Worm (Caenorhabditis elegans) whole organism, young adult: ENCODE data around the gene mrps-34.

ENCODE experiments used
- F22D6.2 ChIP-seq: sonication (generic microtip); optimal IDR thresholded peaks from 2 replicates; lab custom pipeline; 2016; ENCODE audit warnings: mild to moderate bottlenecking, missing genetic modification characterization, missing compliant biosample characterization
- F39B2.1 ChIP-seq: fragments of 200-800 bp; sonication (Bioruptor generic); IDR thresholded peaks from 2 replicates; pipeline ENCODE4 v1.3.6; 2022; ENCODE audit warnings: missing genetic modification reagents, missing genetic modification characterization, missing compliant biosample characterization
- F49E8.2 ChIP-seq: sonication (generic microtip); optimal IDR thresholded peaks from 3 replicates; lab custom pipeline; 2017; ENCODE audit warnings: missing genetic modification characterization, mild to moderate bottlenecking, missing compliant biosample characterization, antibody characterized with exemption, moderate library complexity; ENCODE audit not compliant: insufficient read depth
- F57C9.4 ChIP-seq: sonication (generic microtip); optimal IDR thresholded peaks from 2 replicates; lab custom pipeline; 2017; ENCODE audit warnings: mild to moderate bottlenecking, missing genetic modification characterization, missing compliant biosample characterization
- T26A5.8 ChIP-seq: sonication (generic microtip); optimal IDR thresholded peaks from 2 replicates; lab custom pipeline; 2016; ENCODE audit warnings: missing genetic modification characterization, missing compliant biosample characterization
- ZK185.1 ChIP-seq: sonication (generic microtip); optimal IDR thresholded peaks from 2 replicates; lab custom pipeline; 2016; ENCODE audit warnings: mild to moderate bottlenecking, missing genetic modification characterization, missing compliant biosample characterization; ENCODE audit not compliant: poor library complexity, severe bottlenecking
- atf-7 ChIP-seq: sonication (generic microtip); optimal IDR thresholded peaks from 2 replicates; lab custom pipeline; 2017; ENCODE audit warnings: mild to moderate bottlenecking, missing genetic modification characterization, missing compliant biosample characterization
- hmg-1.2 ChIP-seq: fragments of 200-800 bp; sonication (Bioruptor generic); IDR thresholded peaks from 2 replicates; pipeline ENCODE4 v1.3.6; 2022; ENCODE audit warnings: missing genetic modification reagents, missing genetic modification characterization, missing compliant biosample characterization
- lin-26 ChIP-seq: fragments of 200-800 bp; sonication (Bioruptor generic); IDR thresholded peaks from 2 replicates; pipeline ENCODE4 v1.3.6; 2022; ENCODE audit warnings: missing genetic modification reagents, missing genetic modification characterization, missing compliant biosample characterization
- lsl-1 ChIP-seq: fragments of 200-800 bp; sonication (Bioruptor generic); optimal IDR thresholded peaks from 2 replicates; lab custom pipeline; 2018; ENCODE audit warnings: mild to moderate bottlenecking, missing genetic modification characterization, moderate library complexity, missing compliant biosample characterization
- nhr-120 ChIP-seq: fragments of 200-800 bp; sonication (Bioruptor generic); IDR thresholded peaks from 2 replicates; pipeline ENCODE4 v1.3.6; 2022; ENCODE audit warnings: missing genetic modification characterization, missing compliant biosample characterization
- nhr-80 ChIP-seq: sonication (generic microtip); optimal IDR thresholded peaks from 2 replicates; lab custom pipeline; 2016; ENCODE audit warnings: missing genetic modification characterization, missing compliant biosample characterization
- repo-1 ChIP-seq: sonication (generic microtip); optimal IDR thresholded peaks from 2 replicates; lab custom pipeline; 2017; ENCODE audit warnings: mild to moderate bottlenecking, missing genetic modification characterization, missing compliant biosample characterization
- snpc-4 ChIP-seq, 5 experiments: fragments of 150-350 bp in 1 of 5; sonication (generic microtip) in 4 of 5; optimal IDR thresholded peaks; 2 replicates each; lab custom pipeline; 2014 to 2018; ENCODE audit warnings: missing genetic modification characterization in 5 of 5, missing biosample characterization in 3 of 5, antibody characterized with exemption in 2 of 5, mild to moderate bottlenecking in 2 of 5, missing compliant biosample characterization in 2 of 5, missing genotype in 2 of 5, moderate library complexity in 2 of 5, missing genetic modification reagents in 1 of 5

Gene mrps-34

DNA sequence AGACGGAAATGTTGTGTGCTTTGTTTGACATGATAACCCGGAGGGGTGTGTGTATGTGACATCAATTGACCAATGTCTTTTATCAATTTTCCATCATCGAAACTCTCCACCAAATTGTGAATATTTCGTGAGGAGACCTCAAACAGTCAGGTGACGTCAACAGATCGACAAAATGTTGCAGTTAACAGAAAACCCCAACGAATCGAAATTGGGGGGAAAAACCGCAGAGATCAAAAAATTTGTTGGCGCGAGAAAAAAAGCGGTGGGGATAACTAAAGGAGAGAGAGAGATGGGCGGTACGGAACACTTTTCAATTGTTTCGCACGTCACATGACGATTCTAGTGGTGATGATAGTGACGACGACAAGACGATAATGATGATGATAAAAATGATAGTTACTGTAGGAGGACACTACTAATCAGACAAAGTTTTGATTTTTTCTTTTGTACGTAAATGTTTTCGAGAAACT is 47.7 kb downstream of the mrps-34 start (continued):
- TF ChIP-seq nhr-120 (GFP tag; lab: Robert Waterston, UW) (no peak), F22D6.2 (tag; lab: Kevin White, UChicago) (no peak), repo-1 (no peak), F49E8.2 (no peak), lin-26 (GFP tag; lab: Robert Waterston, UW) (peak; percentile 51; the same call in 1 of the 2 replicates)

DNA sequence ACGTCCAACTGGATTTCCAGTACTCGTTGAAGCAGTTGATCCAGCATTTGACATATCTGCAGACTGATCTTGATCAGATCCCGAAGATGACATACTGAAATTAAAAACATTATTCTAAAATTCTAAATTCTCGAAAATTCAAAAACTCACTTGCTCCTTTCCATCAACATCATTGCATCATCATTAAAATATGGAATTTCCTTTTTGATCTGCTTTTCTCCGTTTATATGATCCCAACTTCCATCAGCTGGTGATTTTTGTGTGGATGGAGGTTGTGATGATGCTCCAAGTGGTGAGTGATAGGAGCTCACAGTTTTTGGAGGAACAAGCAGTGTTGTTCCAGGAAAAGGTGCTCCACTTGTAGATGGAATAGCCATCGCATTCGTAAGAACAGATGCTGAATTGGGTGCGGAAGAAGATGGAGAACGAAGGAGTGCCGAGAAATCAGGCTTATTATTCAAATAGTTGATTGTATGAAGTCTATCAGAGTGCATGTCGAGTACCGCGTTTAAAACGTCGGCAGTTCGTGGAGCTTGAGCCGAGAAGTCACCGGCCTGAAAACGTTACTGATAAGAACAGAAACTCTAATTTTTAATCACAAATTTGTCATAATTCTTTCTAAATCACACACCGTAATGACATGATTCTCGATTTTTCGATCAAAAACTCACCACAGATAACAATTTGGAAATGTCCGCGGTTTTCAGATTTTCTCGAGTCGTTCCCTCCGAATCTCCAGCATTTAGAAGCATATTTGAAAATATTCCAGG is 49.1 kb downstream of the mrps-34 start:
- TF ChIP-seq nhr-80 (tag; lab: Kevin White, UChicago) (peak; percentile 72), atf-7 (tag; lab: Kevin White, UChicago) (peak; percentile 71), hmg-1.2 (GFP tag; lab: Robert Waterston, UW) (0 out of 2 replicates have a peak, but pooled peaks have one; percentile 8), snpc-4 (GFP tag; optimal IDR thresholded peaks at IDR 0.05; lab: Kevin White, UChicago) (no peak), snpc-4 (tag; optimal IDR thresholded peaks at IDR 0.05; lab: Kevin White, UChicago) (peak in 1 of 4 experiments; percentile 13), T26A5.8 (tag; lab: Kevin White, UChicago) (no peak), F39B2.1 (no peak), F57C9.4 (tag; lab: Kevin White, UChicago) (no peak), lsl-1 (GFP tag; lab: Kevin White, UChicago) (no peak), ZK185.1 (tag; lab: Kevin White, UChicago) (peak; percentile 37)
- TF ChIP-seq, all 124 proteins: peak for 5
